Worm (Caenorhabditis elegans) whole organism, mixed stage, embryonic: Measurements from ENCODE around the gene ugt-20.

Experiments used
- M03D4.4 ChIP-seq: sonication (generic microtip); optimal IDR thresholded peaks from 2 replicates; lab custom pipeline; 2017; ENCODE audit warnings: mild to moderate bottlenecking, missing genetic modification characterization, missing compliant biosample characterization
- bed-3 ChIP-seq: fragments of 200-800 bp; sonication (Bioruptor generic); optimal IDR thresholded peaks from 3 replicates; lab custom pipeline; 2018; ENCODE audit warnings: mild to moderate bottlenecking, missing genetic modification characterization, moderate library complexity, missing compliant biosample characterization
- blmp-1 ChIP-seq: fragments of 150-350 bp; optimal IDR thresholded peaks from 2 replicates; lab custom pipeline; 2014; ENCODE audit warnings: missing biosample characterization, missing genetic modification characterization
- ceh-39 ChIP-seq: fragments of 150-350 bp; optimal IDR thresholded peaks from 2 replicates; lab custom pipeline; 2014; ENCODE audit warnings: missing biosample characterization, missing genetic modification characterization
- ceh-43 ChIP-seq: fragments of 200-800 bp; sonication (Bioruptor generic); optimal IDR thresholded peaks from 2 replicates; lab custom pipeline; 2018; ENCODE audit warnings: mild to moderate bottlenecking, missing genetic modification characterization, moderate library complexity, missing compliant biosample characterization
- ceh-83 ChIP-seq: fragments of 200-800 bp; sonication (Bioruptor generic); optimal IDR thresholded peaks from 2 replicates; lab custom pipeline; 2018; ENCODE audit warnings: mild to moderate bottlenecking, missing genetic modification characterization, missing compliant biosample characterization
- ces-1 ChIP-seq: fragments of 150-350 bp; optimal IDR thresholded peaks from 2 replicates; lab custom pipeline; 2014; ENCODE audit warnings: missing biosample characterization, missing genetic modification reagents, missing genetic modification characterization
- cnd-1 ChIP-seq: fragments of 200-800 bp; sonication (Bioruptor generic); optimal IDR thresholded peaks from 2 replicates; lab custom pipeline; 2018; ENCODE audit warnings: mild to moderate bottlenecking, missing genetic modification characterization, missing compliant biosample characterization
- drap-1 ChIP-seq: fragments of 200-800 bp; sonication (Bioruptor generic); optimal IDR thresholded peaks from 3 replicates; lab custom pipeline; 2018; ENCODE audit warnings: mild to moderate bottlenecking, missing genetic modification characterization, missing compliant biosample characterization
- elt-1 ChIP-seq: sonication (generic microtip); optimal IDR thresholded peaks from 2 replicates; lab custom pipeline; 2017; ENCODE audit warnings: missing genetic modification characterization, mild to moderate bottlenecking, missing compliant biosample characterization, antibody characterized with exemption, moderate library complexity, borderline replicate concordance; ENCODE audit not compliant: insufficient read depth
- elt-3 ChIP-seq: fragments of 150-350 bp; optimal IDR thresholded peaks from 2 replicates; lab custom pipeline; 2014; ENCODE audit warnings: missing biosample characterization, missing genetic modification characterization
- flh-1 ChIP-seq: fragments of 200-800 bp; sonication (Bioruptor generic); optimal IDR thresholded peaks from 2 replicates; lab custom pipeline; 2018; ENCODE audit warnings: mild to moderate bottlenecking, missing genetic modification characterization, moderate library complexity, missing compliant biosample characterization
- ham-2 ChIP-seq: fragments of 200-800 bp; sonication (Bioruptor generic); optimal IDR thresholded peaks from 2 replicates; lab custom pipeline; 2018; ENCODE audit warnings: mild to moderate bottlenecking, missing genetic modification characterization, missing compliant biosample characterization
- lin-13 ChIP-seq: fragments of 150-350 bp; optimal IDR thresholded peaks from 2 replicates; lab custom pipeline; 2014; ENCODE audit warnings: missing biosample characterization, missing genetic modification characterization
- lin-32 ChIP-seq: fragments of 200-800 bp; sonication (Bioruptor generic); optimal IDR thresholded peaks from 2 replicates; lab custom pipeline; 2018; ENCODE audit warnings: mild to moderate bottlenecking, missing genetic modification characterization, missing compliant biosample characterization
- lsy-2 ChIP-seq: fragments of 150-350 bp; optimal IDR thresholded peaks from 2 replicates; lab custom pipeline; 2014; ENCODE audit warnings: missing biosample characterization, missing genetic modification characterization
- mab-5 ChIP-seq: fragments of 150-350 bp; optimal IDR thresholded peaks from 2 replicates; lab custom pipeline; 2014; ENCODE audit warnings: missing biosample characterization, missing genetic modification characterization
- mep-1 ChIP-seq: fragments of 150-350 bp; optimal IDR thresholded peaks from 2 replicates; lab custom pipeline; 2017; ENCODE audit warnings: missing biosample characterization, missing genetic modification reagents, missing genetic modification characterization, inconsistent platforms
- mls-2 ChIP-seq: sonication (generic microtip); optimal IDR thresholded peaks from 2 replicates; lab custom pipeline; 2016; ENCODE audit warnings: mild to moderate bottlenecking, missing genetic modification characterization, moderate library complexity, missing compliant biosample characterization
- nhr-12 ChIP-seq: fragments of 150-350 bp; optimal IDR thresholded peaks from 2 replicates; lab custom pipeline; 2014; ENCODE audit warnings: missing biosample characterization, missing genetic modification characterization
- nhr-2 ChIP-seq: fragments of 150-350 bp; optimal IDR thresholded peaks from 2 replicates; lab custom pipeline; 2014; ENCODE audit warnings: missing biosample characterization, missing genetic modification characterization
- nhr-237 ChIP-seq: fragments of 150-350 bp; optimal IDR thresholded peaks from 2 replicates; lab custom pipeline; 2014; ENCODE audit warnings: missing biosample characterization, missing genetic modification characterization
- nhr-28 ChIP-seq: fragments of 150-350 bp; optimal IDR thresholded peaks from 2 replicates; lab custom pipeline; 2014; ENCODE audit warnings: missing biosample characterization, missing genetic modification characterization
- nhr-76 ChIP-seq: sonication (generic microtip); optimal IDR thresholded peaks from 2 replicates; lab custom pipeline; 2017; ENCODE audit warnings: missing biosample characterization, missing genetic modification characterization
- pha-4 ChIP-seq: fragments of 150-350 bp; optimal IDR thresholded peaks from 2 replicates; lab custom pipeline; 2018; ENCODE audit warnings: missing biosample characterization, missing genetic modification reagents, missing genetic modification characterization
- sem-2 ChIP-seq: fragments of 200-800 bp; sonication (Bioruptor generic); optimal IDR thresholded peaks from 2 replicates; lab custom pipeline; 2018; ENCODE audit warnings: mild to moderate bottlenecking, missing genetic modification characterization, missing compliant biosample characterization
- snpc-4 ChIP-seq: fragments of 150-350 bp; optimal IDR thresholded peaks from 2 replicates; lab custom pipeline; 2014; ENCODE audit warnings: missing biosample characterization, missing genetic modification characterization
- sptf-1 ChIP-seq: sonication (generic microtip); optimal IDR thresholded peaks from 2 replicates; lab custom pipeline; 2017; ENCODE audit warnings: mild to moderate bottlenecking, missing genetic modification characterization, moderate library complexity, missing compliant biosample characterization
- unc-120 ChIP-seq: sonication (generic microtip); optimal IDR thresholded peaks from 2 replicates; lab custom pipeline; 2017; ENCODE audit warnings: missing genetic modification characterization, missing compliant biosample characterization; ENCODE audit not compliant: poor library complexity, severe bottlenecking
- unc-39 ChIP-seq: fragments of 150-350 bp; optimal IDR thresholded peaks from 2 replicates; lab custom pipeline; 2014; ENCODE audit warnings: missing biosample characterization, missing genetic modification characterization
- unc-62 ChIP-seq: fragments of 150-350 bp; optimal IDR thresholded peaks from 2 replicates; lab custom pipeline; 2014; ENCODE audit warnings: missing biosample characterization, missing genetic modification reagents, missing genetic modification characterization
- zip-8 ChIP-seq: fragments of 150-350 bp; optimal IDR thresholded peaks from 2 replicates; lab custom pipeline; 2014; ENCODE audit warnings: missing biosample characterization, missing genetic modification characterization

ugt-20 gene

DNA sequence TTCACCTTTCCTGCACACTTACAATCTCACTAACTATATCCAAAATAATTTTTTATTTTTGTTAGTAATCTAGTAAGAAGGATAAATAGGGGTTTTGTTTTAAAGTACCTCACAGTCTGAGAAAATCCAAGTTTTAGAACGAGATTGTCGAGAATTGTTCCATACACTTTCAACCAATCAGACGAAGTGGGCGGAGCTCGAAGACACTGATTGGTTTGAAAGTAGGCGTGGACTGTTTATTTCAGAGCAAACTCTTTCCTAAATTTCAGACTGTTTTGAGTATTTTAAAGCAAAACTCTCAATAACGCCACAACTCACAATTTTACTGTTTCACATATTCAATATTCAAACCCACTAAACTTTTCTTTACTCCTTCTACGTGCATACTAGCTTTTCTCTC, 12.4 kb downstream of the ugt-20 start:
- TF ChIP-seq zip-8 (no peak), ceh-39 (tag; lab: Kevin White, UChicago) (no peak), elt-1 (no peak), nhr-2 (tag; lab: Kevin White, UChicago) (no peak), mls-2 (tag; lab: Kevin White, UChicago) (no peak), ceh-43 (GFP tag; lab: Kevin White, UChicago) (no peak), drap-1 (GFP tag; lab: Kevin White, UChicago) (no peak), blmp-1 (no peak)

DNA sequence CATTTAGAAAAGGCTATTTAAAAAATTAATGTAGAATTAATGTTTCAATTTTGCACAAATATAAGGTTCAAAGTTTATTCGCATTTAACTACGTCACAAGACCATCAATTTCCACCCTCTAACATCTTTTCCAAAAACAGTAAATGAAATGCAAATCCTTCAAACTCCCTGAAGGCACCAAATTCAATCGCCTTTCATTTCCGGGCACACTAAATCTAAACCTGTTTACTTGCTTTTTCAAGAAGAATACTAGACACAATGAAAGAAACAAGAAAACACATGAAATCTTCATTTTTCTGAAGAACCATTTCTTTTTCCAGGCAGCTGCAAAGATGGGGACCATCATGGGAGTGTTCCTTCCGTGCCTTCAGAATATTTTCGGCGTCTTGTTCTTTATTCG, 18.2 kb downstream of the ugt-20 start:
- TF ChIP-seq ces-1, result peak; percentile 90
- no peak for TF ChIP-seq elt-3 (tag; lab: Kevin White, UChicago)

ce11 chrIV:6064657-6065056, 18.7 kb downstream of the ugt-20 start:
- TF ChIP-seq bed-3 (GFP tag; lab: Kevin White, UChicago), result no peak
- no peak for TF ChIP-seq zip-8
- no peak for TF ChIP-seq M03D4.4
- TF ChIP-seq mab-5 (tag; lab: Kevin White, UChicago), result no peak
- no peak for TF ChIP-seq ham-2
- TF ChIP-seq ceh-39 (tag; lab: Kevin White, UChicago), result no peak
- TF ChIP-seq ces-1, result no peak
- no peak for TF ChIP-seq lin-32 (GFP tag; lab: Kevin White, UChicago)
- TF ChIP-seq nhr-28, result no peak
- TF ChIP-seq unc-62, result no peak
- no peak for TF ChIP-seq sptf-1 (tag; lab: Kevin White, UChicago)
- TF ChIP-seq lin-13, result no peak
- no peak for TF ChIP-seq cnd-1 (tag; lab: Kevin White, UChicago)
- no peak for TF ChIP-seq mep-1 (tag; lab: Kevin White, UChicago)
- TF ChIP-seq elt-1, result no peak
- TF ChIP-seq flh-1, result no peak
- no peak for TF ChIP-seq drap-1 (GFP tag; lab: Kevin White, UChicago)
- no peak for TF ChIP-seq blmp-1
- no peak for TF ChIP-seq pha-4 (tag; lab: Kevin White, UChicago)
- TF ChIP-seq nhr-76 (tag; lab: Kevin White, UChicago), result no peak

ce11 chrIV:6062078-6062477, 21.3 kb downstream of the ugt-20 start:
- TF ChIP-seq elt-3 (tag; lab: Kevin White, UChicago) (no peak), nhr-237 (no peak), mep-1 (tag; lab: Kevin White, UChicago) (no peak), lsy-2 (tag; lab: Kevin White, UChicago) (no peak), nhr-12 (tag; lab: Kevin White, UChicago) (no peak), nhr-28 (no peak), M03D4.4 (no peak), ceh-39 (tag; lab: Kevin White, UChicago) (no peak), sem-2 (GFP tag; lab: Kevin White, UChicago) (no peak), ceh-43 (GFP tag; lab: Kevin White, UChicago) (no peak), ceh-83 (GFP tag; lab: Kevin White, UChicago) (no peak), unc-62 (no peak), unc-120 (tag; lab: Kevin White, UChicago) (no peak), nhr-76 (tag; lab: Kevin White, UChicago) (no peak), drap-1 (GFP tag; lab: Kevin White, UChicago) (no peak), bed-3 (GFP tag; lab: Kevin White, UChicago) (no peak), mab-5 (tag; lab: Kevin White, UChicago) (no peak), snpc-4 (tag; lab: Kevin White, UChicago) (no peak), flh-1 (no peak)

- no peak for TF ChIP-seq snpc-4 (tag; lab: Kevin White, UChicago)
- TF ChIP-seq ces-1, result peak; percentile 93
- TF ChIP-seq unc-39, result no peak
These were observed 22.5 kb downstream of the ugt-20 start for ce11 chrIV:6060912-6061311.

DNA sequence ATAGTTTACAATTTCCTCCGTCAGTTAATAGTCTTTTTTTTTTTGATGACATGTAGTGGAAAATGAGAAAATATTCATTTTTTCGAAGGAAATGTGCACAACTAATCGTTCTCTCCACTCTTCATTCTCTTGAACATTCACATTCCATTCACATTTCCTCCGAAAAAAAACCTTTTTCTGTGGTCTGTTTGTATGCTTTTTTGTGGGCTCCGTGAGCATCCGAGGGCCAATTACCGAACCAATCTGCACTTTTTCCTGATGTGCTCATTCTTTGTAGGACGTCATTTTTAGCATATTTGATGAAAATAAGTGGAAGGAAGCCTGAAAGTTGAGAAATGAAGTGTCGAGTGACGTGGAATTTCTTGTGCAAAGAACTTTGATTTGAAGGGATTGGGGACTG, 23.7 kb downstream of the ugt-20 start:
- no peak for TF ChIP-seq drap-1 (GFP tag; lab: Kevin White, UChicago)
- TF ChIP-seq mls-2 (tag; lab: Kevin White, UChicago), result no peak
- TF ChIP-seq ces-1, result no peak
- TF ChIP-seq cnd-1 (tag; lab: Kevin White, UChicago), result no peak
- no peak for TF ChIP-seq sem-2 (GFP tag; lab: Kevin White, UChicago)
- TF ChIP-seq flh-1, result no peak
- no peak for TF ChIP-seq lin-13
- TF ChIP-seq snpc-4 (tag; lab: Kevin White, UChicago), result no peak
- TF ChIP-seq ceh-83 (GFP tag; lab: Kevin White, UChicago), result no peak
- no peak for TF ChIP-seq ham-2
- no peak for TF ChIP-seq nhr-2 (tag; lab: Kevin White, UChicago)
- TF ChIP-seq M03D4.4, result no peak
- TF ChIP-seq unc-120 (tag; lab: Kevin White, UChicago), result no peak
- TF ChIP-seq ceh-39 (tag; lab: Kevin White, UChicago), result no peak
- no peak for TF ChIP-seq lsy-2 (tag; lab: Kevin White, UChicago)
